Worm (Caenorhabditis elegans) whole organism, early embryonic: Measurements from ENCODE around the gene R07E5.11.

ENCODE experiments used
- aly-1 ChIP-seq: sonication (generic microtip); optimal IDR thresholded peaks from 2 replicates; lab custom pipeline; 2016; ENCODE audit warnings: missing genetic modification characterization, missing compliant biosample characterization
- ama-1 ChIP-seq: fragments of 150-350 bp; optimal IDR thresholded peaks from 2 replicates; lab custom pipeline; 2014
- ceh-36 ChIP-seq: sonication (generic microtip); optimal IDR thresholded peaks from 2 replicates; lab custom pipeline; 2016; ENCODE audit warnings: missing genetic modification characterization, inconsistent platforms, missing compliant biosample characterization
- ets-7 ChIP-seq: sonication (generic microtip); optimal IDR thresholded peaks from 2 replicates; lab custom pipeline; 2016; ENCODE audit warnings: missing genotype, missing genetic modification characterization, missing compliant biosample characterization
- flt-1 ChIP-seq: fragments of 200-800 bp; sonication (Bioruptor generic); IDR thresholded peaks from 2 replicates; pipeline ENCODE4 v1.3.6; 2022; ENCODE audit warnings: missing genetic modification characterization, missing compliant biosample characterization
- hmbx-1 ChIP-seq: sonication (generic microtip); optimal IDR thresholded peaks from 2 replicates; lab custom pipeline; 2016; ENCODE audit warnings: mild to moderate bottlenecking, missing genetic modification characterization, missing compliant biosample characterization
- hmg-4 ChIP-seq: fragments of 200-800 bp; sonication (Bioruptor generic); optimal IDR thresholded peaks from 2 replicates; lab custom pipeline; 2018; ENCODE audit warnings: mild to moderate bottlenecking, missing genetic modification characterization, missing compliant biosample characterization
- hnd-1 ChIP-seq: sonication (generic microtip); optimal IDR thresholded peaks from 2 replicates; lab custom pipeline; 2016; ENCODE audit warnings: missing genetic modification characterization, missing compliant biosample characterization
- pes-1 ChIP-seq: fragments of 200-800 bp; sonication (Bioruptor generic); IDR thresholded peaks from 2 replicates; pipeline ENCODE4 v1.3.6; 2022; ENCODE audit warnings: missing genetic modification reagents, missing genetic modification characterization, missing compliant biosample characterization
- tbx-11 ChIP-seq: fragments of 200-800 bp; sonication (Bioruptor generic); IDR thresholded peaks from 2 replicates; pipeline ENCODE4 v1.3.6; 2022; ENCODE audit warnings: missing genetic modification characterization, missing compliant biosample characterization
- tbx-37 ChIP-seq: fragments of 200-800 bp; sonication (Bioruptor generic); conservative IDR thresholded peaks from 2 replicates; pipeline ENCODE4 v1.3.6; 2022; ENCODE audit warnings: missing genetic modification reagents, missing genetic modification characterization, missing compliant biosample characterization
- tra-4 ChIP-seq: sonication (generic microtip); optimal IDR thresholded peaks from 2 replicates; lab custom pipeline; 2017; ENCODE audit warnings: missing genetic modification characterization, missing compliant biosample characterization

DNA sequence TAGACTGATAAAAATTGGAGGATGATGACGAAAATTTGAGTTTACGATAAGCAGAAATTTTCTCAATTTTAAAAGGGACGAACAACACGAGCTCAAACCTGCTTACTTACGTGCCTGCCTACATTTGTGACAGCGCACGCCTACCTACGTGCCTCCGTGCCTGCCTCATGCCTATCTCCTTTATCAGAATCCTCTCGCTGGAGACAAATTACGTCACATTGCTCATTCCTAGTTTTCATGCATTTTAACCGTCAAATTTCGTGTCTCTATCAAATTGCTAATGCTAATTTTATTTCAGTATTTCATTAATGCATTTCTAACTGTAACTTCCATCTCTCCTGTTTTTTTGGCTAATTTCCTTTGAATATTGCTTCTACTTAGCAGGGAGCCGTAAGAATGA lies 33.7 kb downstream of the R07E5.11 start, which contains the start of gene pals-27:
- TF ChIP-seq flt-1 (GFP tag; lab: Robert Waterston, UW): no peak
- no peak for TF ChIP-seq ceh-36 (tag; lab: Kevin White, UChicago)
- no peak for TF ChIP-seq hmg-4 (GFP tag; lab: Kevin White, UChicago)
- no peak for TF ChIP-seq ama-1 (lab: Kevin White, UChicago)
- TF ChIP-seq tbx-11: no peak
- TF ChIP-seq aly-1 (tag; lab: Kevin White, UChicago): no peak
- TF ChIP-seq ets-7: no peak
- no peak for TF ChIP-seq tbx-37
- TF ChIP-seq pes-1: no peak
- TF ChIP-seq hnd-1: no peak
- no peak for TF ChIP-seq tra-4 (tag; lab: Kevin White, UChicago)
- no peak for TF ChIP-seq hmbx-1
